Worm (Caenorhabditis elegans): ENCODE results near the gene F21H7.3.

Gene F21H7.3

DNA sequence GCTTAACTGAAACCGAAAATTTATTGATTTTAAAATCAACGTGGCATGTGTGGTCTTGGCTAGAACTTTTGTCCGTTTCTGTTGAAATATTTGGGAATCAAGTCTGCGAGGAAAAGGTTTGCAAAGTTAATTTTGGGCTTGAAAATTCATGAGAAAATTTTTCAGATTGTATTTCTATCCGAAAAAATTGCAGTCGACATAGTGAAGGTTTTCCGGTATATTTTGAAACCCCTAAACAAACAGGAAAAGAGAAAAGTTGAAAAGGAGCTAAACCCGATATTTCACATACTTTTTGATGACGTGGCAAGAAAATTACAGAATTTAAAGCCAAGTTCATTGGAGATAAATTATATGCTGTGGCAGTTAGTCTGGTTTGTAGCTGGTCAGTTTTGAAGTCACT is 24.6 kb upstream of the F21H7.3 start, which contains the start of gene nhr-127:
Gene nhr-127, plus strand, starts transcription at position 301 of the 400 bp plus-strand sequence.
- TF ChIP-seq tbx-11 (GFP tag; IDR thresholded peaks at IDR 0.05) (no peak), hmg-4 (GFP tag; optimal IDR thresholded peaks at IDR 0.05) (no peak), hmbx-1 (tag; optimal IDR thresholded peaks at IDR 0.05) (no peak), sea-1 (GFP tag; conservative IDR thresholded peaks at IDR 0.05) (no peak), hnd-1 (tag; optimal IDR thresholded peaks at IDR 0.05) (no peak), ceh-13 (GFP tag; optimal IDR thresholded peaks at IDR 0.05) (no peak), B0310.2 (tag; optimal IDR thresholded peaks at IDR 0.05) (no peak), aly-1 (tag; optimal IDR thresholded peaks at IDR 0.05) (no peak), F13C5.2 (tag; optimal IDR thresholded peaks at IDR 0.05) (no peak)

- TF ChIP-seq scrt-1 (GFP tag; IDR thresholded peaks at IDR 0.05), result no peak
- TF ChIP-seq ceh-13 (GFP tag; optimal IDR thresholded peaks at IDR 0.05), result no peak
- TF ChIP-seq tra-4 (tag; optimal IDR thresholded peaks at IDR 0.05), result no peak
- TF ChIP-seq tbx-11 (GFP tag; IDR thresholded peaks at IDR 0.05), result no peak
- TF ChIP-seq sea-1 (GFP tag; conservative IDR thresholded peaks at IDR 0.05), result no peak
- no peak for TF ChIP-seq B0310.2 (tag; optimal IDR thresholded peaks at IDR 0.05)
- no peak for TF ChIP-seq ceh-36 (tag; optimal IDR thresholded peaks at IDR 0.05)
- no peak for TF ChIP-seq hmg-4 (GFP tag; optimal IDR thresholded peaks at IDR 0.05)
- no peak for TF ChIP-seq F13C5.2 (tag; optimal IDR thresholded peaks at IDR 0.05)
- no peak for TF ChIP-seq ama-1 (optimal IDR thresholded peaks at IDR 0.05)
- TF ChIP-seq ets-7 (tag; optimal IDR thresholded peaks at IDR 0.05), result no peak
- no peak for TF ChIP-seq hmbx-1 (tag; optimal IDR thresholded peaks at IDR 0.05)
- no peak for TF ChIP-seq aly-1 (tag; optimal IDR thresholded peaks at IDR 0.05)
- no peak for TF ChIP-seq pes-1 (GFP tag; IDR thresholded peaks at IDR 0.05)
- TF ChIP-seq flt-1 (GFP tag; IDR thresholded peaks at IDR 0.05), result no peak
- no peak for TF ChIP-seq hnd-1 (tag; optimal IDR thresholded peaks at IDR 0.05)
- no peak for TF ChIP-seq tbx-37 (GFP tag; conservative IDR thresholded peaks at IDR 0.05)
Observed at ce11 chrV:16258142-16258541, 23.1 kb upstream of the F21H7.3 start, which contains the start of gene nhr-218. Gene nhr-218 (plus strand): TSS chrV:16258442.

DNA sequence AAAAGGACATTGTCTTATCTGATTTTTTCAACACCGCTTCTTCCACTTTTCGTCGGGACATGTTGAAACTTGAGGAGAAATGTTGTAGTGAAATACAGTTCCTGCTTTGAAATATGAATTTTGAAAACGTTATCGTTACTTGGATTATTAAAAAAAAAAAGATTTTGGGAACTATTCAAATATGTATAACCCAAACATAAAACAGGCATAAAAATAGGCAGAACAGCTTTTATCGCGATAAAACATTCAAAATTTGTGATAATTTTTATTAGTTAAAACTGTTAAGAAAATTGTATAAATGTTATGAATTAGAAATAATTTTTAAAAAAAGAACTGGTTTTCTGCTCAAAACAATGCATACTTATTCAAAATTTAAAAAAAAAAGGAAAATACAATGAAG is 21.4 kb upstream of the F21H7.3 start, which contains the start of gene bgnt-1.3:
Gene bgnt-1.3, minus strand, starts transcription at position 101 of the 400 bp plus-strand sequence.
- no peak for TF ChIP-seq ama-1 (optimal IDR thresholded peaks at IDR 0.05)
- TF ChIP-seq ceh-36 (tag; optimal IDR thresholded peaks at IDR 0.05), result no peak
- no peak for TF ChIP-seq tbx-37 (GFP tag; conservative IDR thresholded peaks at IDR 0.05)
- no peak for TF ChIP-seq scrt-1 (GFP tag; IDR thresholded peaks at IDR 0.05)
- TF ChIP-seq tbx-11 (GFP tag; IDR thresholded peaks at IDR 0.05), result no peak
- TF ChIP-seq ceh-13 (GFP tag; optimal IDR thresholded peaks at IDR 0.05), result no peak
- TF ChIP-seq B0310.2 (tag; optimal IDR thresholded peaks at IDR 0.05), result no peak
- no peak for TF ChIP-seq tra-4 (tag; optimal IDR thresholded peaks at IDR 0.05)
- no peak for TF ChIP-seq hmg-4 (GFP tag; optimal IDR thresholded peaks at IDR 0.05)
- no peak for TF ChIP-seq hmbx-1 (tag; optimal IDR thresholded peaks at IDR 0.05)
- TF ChIP-seq hnd-1 (tag; optimal IDR thresholded peaks at IDR 0.05), result no peak
- TF ChIP-seq F13C5.2 (tag; optimal IDR thresholded peaks at IDR 0.05), result no peak
- no peak for TF ChIP-seq flt-1 (GFP tag; IDR thresholded peaks at IDR 0.05)
- no peak for TF ChIP-seq aly-1 (tag; optimal IDR thresholded peaks at IDR 0.05)

ce11 chrV:16253687-16254086 is 18.7 kb upstream of the F21H7.3 start, which contains the start of gene gcy-20:
Gene gcy-20 (minus strand): TSS chrV:16253787.
- TF ChIP-seq tbx-11 (GFP tag; IDR thresholded peaks at IDR 0.05) (no peak), scrt-1 (GFP tag; IDR thresholded peaks at IDR 0.05) (no peak), pes-1 (GFP tag; IDR thresholded peaks at IDR 0.05) (no peak), sea-1 (GFP tag; conservative IDR thresholded peaks at IDR 0.05) (no peak), ama-1 (optimal IDR thresholded peaks at IDR 0.05) (no peak), tra-4 (tag; optimal IDR thresholded peaks at IDR 0.05) (no peak), ceh-36 (tag; optimal IDR thresholded peaks at IDR 0.05) (no peak), aly-1 (tag; optimal IDR thresholded peaks at IDR 0.05) (no peak), F13C5.2 (tag; optimal IDR thresholded peaks at IDR 0.05) (no peak), B0310.2 (tag; optimal IDR thresholded peaks at IDR 0.05) (no peak), tbx-37 (GFP tag; conservative IDR thresholded peaks at IDR 0.05) (no peak), flt-1 (GFP tag; IDR thresholded peaks at IDR 0.05) (no peak), hmbx-1 (tag; optimal IDR thresholded peaks at IDR 0.05) (no peak), ets-7 (tag; optimal IDR thresholded peaks at IDR 0.05) (no peak), ceh-13 (GFP tag; optimal IDR thresholded peaks at IDR 0.05) (no peak), hmg-4 (GFP tag; optimal IDR thresholded peaks at IDR 0.05) (no peak), hnd-1 (tag; optimal IDR thresholded peaks at IDR 0.05) (no peak)

DNA sequence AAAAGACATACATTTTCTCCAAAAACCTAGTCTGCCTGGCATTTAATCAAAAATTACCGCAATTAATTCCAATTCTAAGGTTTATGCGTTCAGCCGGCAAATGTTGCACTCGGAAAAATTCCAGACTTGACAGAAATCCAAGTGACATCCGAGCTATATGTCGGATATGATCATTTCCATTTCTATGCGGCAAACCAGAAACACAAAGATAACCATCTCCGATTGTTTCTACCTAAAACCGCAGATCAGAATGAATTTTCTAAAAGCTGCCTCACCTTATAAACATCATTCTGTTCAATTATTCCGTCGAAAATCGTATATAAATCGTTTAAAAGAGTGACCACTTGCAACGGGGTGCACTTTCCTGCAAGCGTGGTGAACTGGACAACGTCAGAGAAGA is 14.1 kb upstream of the F21H7.3 start:
- TF ChIP-seq ama-1 (optimal IDR thresholded peaks at IDR 0.05) (no peak), ets-7 (tag; optimal IDR thresholded peaks at IDR 0.05) (no peak), pes-1 (GFP tag; IDR thresholded peaks at IDR 0.05) (no peak)

- TF ChIP-seq hmg-4 (GFP tag; optimal IDR thresholded peaks at IDR 0.05) (no peak), F13C5.2 (tag; optimal IDR thresholded peaks at IDR 0.05) (no peak), aly-1 (tag; optimal IDR thresholded peaks at IDR 0.05) (no peak), tbx-11 (GFP tag; IDR thresholded peaks at IDR 0.05) (no peak), hnd-1 (tag; optimal IDR thresholded peaks at IDR 0.05) (no peak), B0310.2 (tag; optimal IDR thresholded peaks at IDR 0.05) (no peak), ets-7 (tag; optimal IDR thresholded peaks at IDR 0.05) (no peak), sea-1 (GFP tag; conservative IDR thresholded peaks at IDR 0.05) (no peak), flt-1 (GFP tag; IDR thresholded peaks at IDR 0.05) (no peak), ceh-13 (GFP tag; optimal IDR thresholded peaks at IDR 0.05) (no peak), ceh-36 (tag; optimal IDR thresholded peaks at IDR 0.05) (no peak), pes-1 (GFP tag; IDR thresholded peaks at IDR 0.05) (no peak), scrt-1 (GFP tag; IDR thresholded peaks at IDR 0.05) (no peak), ama-1 (optimal IDR thresholded peaks at IDR 0.05) (no peak), tra-4 (tag; optimal IDR thresholded peaks at IDR 0.05) (no peak), hmbx-1 (tag; optimal IDR thresholded peaks at IDR 0.05) (no peak), tbx-37 (GFP tag; conservative IDR thresholded peaks at IDR 0.05) (no peak)
Observed at ce11 chrV:16246579-16246978, 11.5 kb upstream of the F21H7.3 start, which contains the start of gene srh-95. Gene srh-95 (plus strand): TSS chrV:16246879.

- no peak for TF ChIP-seq hnd-1 (tag; optimal IDR thresholded peaks at IDR 0.05)
Observed at ce11 chrV:16244078-16244477, 9.0 kb upstream of the F21H7.3 start, which contains the start of gene srh-104. Gene srh-104 (minus strand): TSS chrV:16244178.
